Worm (Caenorhabditis elegans) whole organism, young adult: Measurements from ENCODE around the gene acs-14.

Experiments used
- B0261.1 ChIP-seq: sonication (generic microtip); optimal IDR thresholded peaks from 2 replicates; lab custom pipeline; 2016; ENCODE audit warnings: mild to moderate bottlenecking, missing genetic modification characterization, moderate library complexity, missing compliant biosample characterization
- C17E4.6 ChIP-seq: fragments of 200-800 bp; sonication (Bioruptor generic); IDR thresholded peaks from 2 replicates; pipeline ENCODE4 v1.3.6; 2022; ENCODE audit warnings: missing genetic modification reagents, missing genetic modification characterization, missing compliant biosample characterization
- F39B2.1 ChIP-seq: fragments of 200-800 bp; sonication (Bioruptor generic); IDR thresholded peaks from 2 replicates; pipeline ENCODE4 v1.3.6; 2022; ENCODE audit warnings: missing genetic modification reagents, missing genetic modification characterization, missing compliant biosample characterization
- F49E8.2 ChIP-seq: sonication (generic microtip); optimal IDR thresholded peaks from 3 replicates; lab custom pipeline; 2017; ENCODE audit warnings: missing genetic modification characterization, mild to moderate bottlenecking, missing compliant biosample characterization, antibody characterized with exemption, moderate library complexity; ENCODE audit not compliant: insufficient read depth
- F57A8.1 ChIP-seq: fragments of 200-800 bp; sonication (Bioruptor generic); optimal IDR thresholded peaks from 2 replicates; lab custom pipeline; 2018; ENCODE audit warnings: mild to moderate bottlenecking, missing genetic modification characterization, moderate library complexity, missing compliant biosample characterization
- F57C9.4 ChIP-seq: sonication (generic microtip); optimal IDR thresholded peaks from 2 replicates; lab custom pipeline; 2017; ENCODE audit warnings: mild to moderate bottlenecking, missing genetic modification characterization, missing compliant biosample characterization
- Y95B8A.8 ChIP-seq: fragments of 200-800 bp; sonication (Bioruptor generic); IDR thresholded peaks from 2 replicates; pipeline ENCODE4 v1.3.6; 2022; ENCODE audit warnings: missing genetic modification reagents, missing genetic modification characterization, missing compliant biosample characterization
- ZK185.1 ChIP-seq: sonication (generic microtip); optimal IDR thresholded peaks from 2 replicates; lab custom pipeline; 2016; ENCODE audit warnings: mild to moderate bottlenecking, missing genetic modification characterization, missing compliant biosample characterization; ENCODE audit not compliant: poor library complexity, severe bottlenecking
- ama-1 ChIP-seq, 3 experiments: fragments of 150-350 bp in 1 of 3; sonication (generic microtip) in 2 of 3; optimal IDR thresholded peaks; 2 replicates each; lab custom pipeline; 2014 to 2018; ENCODE audit warnings: missing biosample characterization in 2 of 3, missing genetic modification characterization in 2 of 3, missing genetic modification reagents in 2 of 3
- aptf-3 ChIP-seq: fragments of 200-800 bp; sonication (Bioruptor generic); IDR thresholded peaks from 2 replicates; pipeline ENCODE4 v1.3.6; 2022; ENCODE audit warnings: missing genetic modification characterization, missing compliant biosample characterization
- athp-1 ChIP-seq: sonication (generic microtip); optimal IDR thresholded peaks from 2 replicates; lab custom pipeline; 2017; ENCODE audit warnings: mild to moderate bottlenecking, missing genetic modification characterization, missing compliant biosample characterization
- attf-5 ChIP-seq: fragments of 200-800 bp; sonication (Bioruptor generic); optimal IDR thresholded peaks from 2 replicates; lab custom pipeline; 2018; ENCODE audit warnings: mild to moderate bottlenecking, missing genetic modification characterization, missing compliant biosample characterization
- attf-6 ChIP-seq: fragments of 200-800 bp; sonication (Bioruptor generic); IDR thresholded peaks from 2 replicates; pipeline ENCODE4 v1.3.6; 2022; ENCODE audit warnings: missing genetic modification reagents, missing genetic modification characterization, missing compliant biosample characterization
- cebp-1 ChIP-seq, 2 experiments: fragments of 200-800 bp in 1 of 2; sonication (Bioruptor generic) in 1 of 2; sonication (generic microtip) in 1 of 2; IDR thresholded peaks in 1 of 2; optimal IDR thresholded peaks in 1 of 2; 2 replicates each; pipeline versions ENCODE4 v1.3.6 to Lab custom; 2017 to 2022; ENCODE audit warnings: missing compliant biosample characterization in 2 of 2, missing genetic modification characterization in 2 of 2, mild to moderate bottlenecking in 1 of 2, missing genetic modification reagents in 1 of 2, moderate library complexity in 1 of 2
- ceh-79 ChIP-seq: sonication (generic microtip); optimal IDR thresholded peaks from 2 replicates; lab custom pipeline; 2017; ENCODE audit warnings: mild to moderate bottlenecking, missing genetic modification characterization, missing compliant biosample characterization
- chd-7 ChIP-seq: sonication (generic microtip); optimal IDR thresholded peaks from 2 replicates; lab custom pipeline; 2016; ENCODE audit warnings: mild to moderate bottlenecking, missing genetic modification characterization, moderate library complexity, missing compliant biosample characterization
- egl-18 ChIP-seq: fragments of 200-800 bp; sonication (Bioruptor generic); IDR thresholded peaks from 2 replicates; pipeline ENCODE4 v1.3.6; 2022; ENCODE audit warnings: missing genetic modification reagents, missing genetic modification characterization, missing compliant biosample characterization
- fkh-3 ChIP-seq: sonication (generic microtip); optimal IDR thresholded peaks from 2 replicates; lab custom pipeline; 2016; ENCODE audit warnings: mild to moderate bottlenecking, missing genetic modification characterization, missing compliant biosample characterization
- him-1 ChIP-seq: sonication (generic microtip); optimal IDR thresholded peaks from 2 replicates; lab custom pipeline; 2016; ENCODE audit warnings: missing genotype, missing genetic modification reagents, missing genetic modification characterization, missing compliant biosample characterization
- hmg-20 ChIP-seq: fragments of 200-800 bp; sonication (Bioruptor generic); IDR thresholded peaks from 2 replicates; pipeline ENCODE4 v1.3.6; 2022; ENCODE audit warnings: missing genetic modification reagents, missing genetic modification characterization, missing compliant biosample characterization
- let-607 ChIP-seq, 2 experiments: fragments of 200-800 bp in 1 of 2; sonication (Bioruptor generic) in 1 of 2; sonication (generic microtip) in 1 of 2; optimal IDR thresholded peaks; 2 replicates each; lab custom pipeline; 2016 to 2018; ENCODE audit warnings: mild to moderate bottlenecking in 2 of 2, missing compliant biosample characterization in 2 of 2, missing genetic modification characterization in 2 of 2, moderate library complexity in 2 of 2, missing genotype in 1 of 2
- lin-26 ChIP-seq: fragments of 200-800 bp; sonication (Bioruptor generic); IDR thresholded peaks from 2 replicates; pipeline ENCODE4 v1.3.6; 2022; ENCODE audit warnings: missing genetic modification reagents, missing genetic modification characterization, missing compliant biosample characterization
- lin-35 ChIP-seq, 3 experiments: fragments of 150-350 bp in 2 of 3; sonication (generic microtip) in 1 of 3; optimal IDR thresholded peaks; 2 replicates each; lab custom pipeline; 2014 to 2018; ENCODE audit warnings: missing biosample characterization in 3 of 3, missing genetic modification characterization in 3 of 3, missing genetic modification reagents in 3 of 3
- lin-40 ChIP-seq: sonication (generic microtip); optimal IDR thresholded peaks from 2 replicates; lab custom pipeline; 2016; ENCODE audit warnings: missing genetic modification characterization, mild to moderate bottlenecking, missing compliant biosample characterization, missing genotype, missing genetic modification reagents
- madf-10 ChIP-seq: sonication (generic microtip); optimal IDR thresholded peaks from 2 replicates; lab custom pipeline; 2016; ENCODE audit warnings: mild to moderate bottlenecking, missing genetic modification characterization, missing compliant biosample characterization
- mes-4 ChIP-seq: sonication (generic microtip); optimal IDR thresholded peaks from 2 replicates; lab custom pipeline; 2016; ENCODE audit warnings: missing genotype, missing genetic modification characterization, missing compliant biosample characterization
- nfyb-1 ChIP-seq: fragments of 200-800 bp; sonication (Bioruptor generic); IDR thresholded peaks from 2 replicates; pipeline ENCODE4 v1.3.6; 2022; ENCODE audit warnings: missing genetic modification reagents, missing genetic modification characterization, missing compliant biosample characterization
- nhr-179 ChIP-seq: sonication (generic microtip); optimal IDR thresholded peaks from 2 replicates; lab custom pipeline; 2016; ENCODE audit warnings: mild to moderate bottlenecking, missing genetic modification characterization, missing compliant biosample characterization
- pha-4 ChIP-seq: fragments of 150-350 bp; sonication (generic microtip); optimal IDR thresholded peaks from 2 replicates; lab custom pipeline; 2014; ENCODE audit warnings: missing biosample characterization, missing genetic modification reagents, missing genetic modification characterization
- rcor-1 ChIP-seq: fragments of 200-800 bp; sonication (Bioruptor generic); IDR thresholded peaks from 2 replicates; pipeline ENCODE4 v1.3.6; 2022; ENCODE audit warnings: missing genetic modification reagents, missing genetic modification characterization, missing compliant biosample characterization
- rpc-1 ChIP-seq, 2 experiments: fragments of 150-350 bp in 1 of 2; sonication (generic microtip) in 1 of 2; optimal IDR thresholded peaks; 2 replicates each; lab custom pipeline; 2014 to 2018; ENCODE audit warnings: missing biosample characterization in 1 of 2, missing genetic modification characterization in 1 of 2, missing genetic modification reagents in 1 of 2, missing genotype in 1 of 2
- sea-2 ChIP-seq: fragments of 200-800 bp; sonication (Bioruptor generic); IDR thresholded peaks from 2 replicates; pipeline ENCODE4 v1.3.6; 2022; ENCODE audit warnings: missing genetic modification characterization, missing compliant biosample characterization
- snpc-4 ChIP-seq, 5 experiments: fragments of 150-350 bp in 1 of 5; sonication (generic microtip) in 4 of 5; optimal IDR thresholded peaks; 2 replicates each; lab custom pipeline; 2014 to 2018; ENCODE audit warnings: missing genetic modification characterization in 5 of 5, missing biosample characterization in 3 of 5, antibody characterized with exemption in 2 of 5, mild to moderate bottlenecking in 2 of 5, missing compliant biosample characterization in 2 of 5, missing genotype in 2 of 5, moderate library complexity in 2 of 5, missing genetic modification reagents in 1 of 5
- somi-1 ChIP-seq: fragments of 200-800 bp; sonication (Bioruptor generic); optimal IDR thresholded peaks from 2 replicates; lab custom pipeline; 2018; ENCODE audit warnings: mild to moderate bottlenecking, missing genetic modification characterization, missing compliant biosample characterization
- tlf-1 ChIP-seq: fragments of 200-800 bp; sonication (Bioruptor generic); optimal IDR thresholded peaks from 2 replicates; lab custom pipeline; 2018; ENCODE audit warnings: mild to moderate bottlenecking, missing genetic modification characterization, missing compliant biosample characterization
- zfh-2 ChIP-seq: fragments of 200-800 bp; sonication (Bioruptor generic); conservative IDR thresholded peaks from 2 replicates; pipeline ENCODE4 v1.3.6; 2022; ENCODE audit warnings: missing genetic modification reagents, missing genetic modification characterization, missing compliant biosample characterization
- ztf-22 ChIP-seq: fragments of 200-800 bp; sonication (Bioruptor generic); optimal IDR thresholded peaks from 2 replicates; lab custom pipeline; 2018; ENCODE audit warnings: mild to moderate bottlenecking, missing genetic modification characterization, moderate library complexity, missing compliant biosample characterization
- ztf-25 ChIP-seq: fragments of 200-800 bp; sonication (Bioruptor generic); IDR thresholded peaks from 2 replicates; pipeline ENCODE4 v1.3.6; 2022; ENCODE audit warnings: missing genetic modification reagents, missing genetic modification characterization, missing compliant biosample characterization
- ztf-6 ChIP-seq: fragments of 200-800 bp; sonication (Bioruptor generic); IDR thresholded peaks from 2 replicates; pipeline ENCODE4 v1.3.6; 2022; ENCODE audit warnings: missing genetic modification reagents, missing genetic modification characterization, missing compliant biosample characterization

The acs-14 gene

ce11 chrV:9473924-9474323 is 34.0 kb upstream of the acs-14 start:
- no peak for TF ChIP-seq somi-1 (GFP tag; lab: Kevin White, UChicago)
- no peak for TF ChIP-seq lin-40 (tag; lab: Kevin White, UChicago)
- no peak for TF ChIP-seq ZK185.1 (tag; lab: Kevin White, UChicago)
- TF ChIP-seq athp-1 (tag; lab: Kevin White, UChicago) = no peak
- TF ChIP-seq attf-5 (GFP tag; lab: Kevin White, UChicago) = no peak
- TF ChIP-seq tlf-1 (GFP tag; lab: Kevin White, UChicago) = no peak
- TF ChIP-seq, all 124 proteins: peak for 0

- TF ChIP-seq cebp-1 (GFP tag; IDR thresholded peaks at IDR 0.05; lab: Robert Waterston, UW) (no peak), cebp-1 (tag; optimal IDR thresholded peaks at IDR 0.05; lab: Kevin White, UChicago) (no peak), B0261.1 (tag; lab: Kevin White, UChicago) (no peak), lin-40 (tag; lab: Kevin White, UChicago) (no peak), ztf-25 (no peak), ceh-79 (tag; lab: Kevin White, UChicago) (no peak), nhr-179 (no peak)
Observed at ce11 chrV:9477863-9478262, 30.1 kb upstream of the acs-14 start, which contains the start of gene nas-3. nas-3 (plus strand) TSS chrV:9478163.

DNA sequence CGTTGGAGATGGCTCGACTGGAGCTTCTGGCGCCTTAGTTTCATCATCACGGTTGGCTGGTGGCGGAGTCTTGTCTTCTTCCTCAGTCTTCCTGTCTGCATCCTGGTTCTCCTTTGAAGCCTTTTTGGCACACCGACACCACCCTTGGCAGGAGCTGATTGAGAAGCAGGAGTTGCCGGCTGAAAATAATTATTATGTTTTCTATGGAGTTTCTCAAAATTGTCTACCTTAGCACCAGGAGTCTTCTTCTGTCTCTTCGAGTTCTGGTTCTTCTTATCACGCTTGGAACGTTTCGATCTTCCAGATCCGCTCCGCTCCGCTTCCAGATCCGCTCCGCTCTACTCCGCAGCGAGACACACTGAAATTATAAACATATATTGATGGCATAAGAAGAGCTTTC is 27.4 kb upstream of the acs-14 start, which contains the start of gene K06A4.6:
Gene K06A4.6, minus strand, starts transcription at position 101 of the 400 bp plus-strand sequence.
- TF ChIP-seq zfh-2 (GFP tag; lab: Robert Waterston, UW) (peak; percentile 60), aptf-3 (no peak)

DNA sequence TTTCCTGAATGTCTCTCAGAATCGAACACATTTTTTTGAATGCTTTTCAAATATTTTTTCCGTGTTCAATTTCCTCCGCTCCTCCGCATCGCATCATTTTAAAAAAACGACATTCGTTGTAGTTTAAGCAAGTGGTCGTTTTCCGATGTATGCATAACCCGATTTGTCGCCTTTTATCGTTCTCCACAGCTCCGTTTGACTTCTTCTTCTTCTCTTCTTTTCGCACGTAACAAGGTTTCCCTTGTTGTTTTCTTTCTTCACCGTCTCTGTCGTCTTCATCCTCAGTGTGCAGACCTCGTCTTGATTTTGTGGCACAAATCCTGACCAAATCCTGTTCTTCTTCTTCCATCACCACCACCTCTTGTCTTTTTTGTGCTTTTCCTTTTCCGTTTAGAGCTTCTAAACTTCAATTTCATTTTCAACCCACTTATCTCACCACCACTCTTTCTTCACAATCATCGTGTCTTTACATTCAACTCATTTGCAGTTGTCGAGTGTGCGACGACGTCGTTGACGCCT is 24.1 kb upstream of the acs-14 start, which contains the start of gene K06A4.2:
Gene K06A4.2, plus strand, starts transcription at position 469 of the 519 bp plus-strand sequence.
- TF ChIP-seq chd-7 (no peak), aptf-3 (no peak), ama-1 (optimal IDR thresholded peaks at IDR 0.05; lab: Kevin White, UChicago) (no peak), ama-1 (GFP tag; optimal IDR thresholded peaks at IDR 0.05; lab: Kevin White, UChicago) (no peak), C17E4.6 (no peak), attf-6 (GFP tag; lab: Robert Waterston, UW) (no peak), F57C9.4 (no peak), egl-18 (GFP tag; lab: Robert Waterston, UW) (no peak), F39B2.1 (GFP tag; lab: Robert Waterston, UW) (no peak), lin-26 (no peak), let-607 (tag; optimal IDR thresholded peaks at IDR 0.05; lab: Kevin White, UChicago) (no peak), lin-40 (tag; lab: Kevin White, UChicago) (no peak), lin-35 (GFP tag; optimal IDR thresholded peaks at IDR 0.05; lab: Kevin White, UChicago) (no peak), snpc-4 (GFP tag; optimal IDR thresholded peaks at IDR 0.05; lab: Kevin White, UChicago) (no peak), snpc-4 (tag; optimal IDR thresholded peaks at IDR 0.05; lab: Kevin White, UChicago) (no peak), him-1 (tag; lab: Kevin White, UChicago) (no peak), mes-4 (tag; lab: Kevin White, UChicago) (no peak), sea-2 (GFP tag; lab: Robert Waterston, UW) (no peak)

ce11 chrV:9485508-9485907 is 22.4 kb upstream of the acs-14 start:
- TF ChIP-seq Y95B8A.8 (GFP tag; lab: Robert Waterston, UW) (no peak), ztf-6 (GFP tag; lab: Robert Waterston, UW) (no peak), mes-4 (tag; lab: Kevin White, UChicago) (no peak), F57A8.1 (no peak), rcor-1 (GFP tag; lab: Robert Waterston, UW) (no peak), F39B2.1 (GFP tag; lab: Robert Waterston, UW) (no peak), fkh-3 (tag; lab: Kevin White, UChicago) (no peak), F49E8.2 (tag; lab: Kevin White, UChicago) (no peak), ztf-22 (no peak), nfyb-1 (GFP tag; lab: Robert Waterston, UW) (no peak), somi-1 (GFP tag; lab: Kevin White, UChicago) (no peak), rpc-1 (optimal IDR thresholded peaks at IDR 0.05; lab: Kevin White, UChicago) (no peak), rpc-1 (tag; optimal IDR thresholded peaks at IDR 0.05; lab: Kevin White, UChicago) (no peak), aptf-3 (no peak), madf-10 (tag; lab: Kevin White, UChicago) (no peak), pha-4 (no peak), hmg-20 (GFP tag; lab: Robert Waterston, UW) (no peak)
